Fruit fly (Drosophila melanogaster): ENCODE measurements around the gene bdwf.

DNA sequence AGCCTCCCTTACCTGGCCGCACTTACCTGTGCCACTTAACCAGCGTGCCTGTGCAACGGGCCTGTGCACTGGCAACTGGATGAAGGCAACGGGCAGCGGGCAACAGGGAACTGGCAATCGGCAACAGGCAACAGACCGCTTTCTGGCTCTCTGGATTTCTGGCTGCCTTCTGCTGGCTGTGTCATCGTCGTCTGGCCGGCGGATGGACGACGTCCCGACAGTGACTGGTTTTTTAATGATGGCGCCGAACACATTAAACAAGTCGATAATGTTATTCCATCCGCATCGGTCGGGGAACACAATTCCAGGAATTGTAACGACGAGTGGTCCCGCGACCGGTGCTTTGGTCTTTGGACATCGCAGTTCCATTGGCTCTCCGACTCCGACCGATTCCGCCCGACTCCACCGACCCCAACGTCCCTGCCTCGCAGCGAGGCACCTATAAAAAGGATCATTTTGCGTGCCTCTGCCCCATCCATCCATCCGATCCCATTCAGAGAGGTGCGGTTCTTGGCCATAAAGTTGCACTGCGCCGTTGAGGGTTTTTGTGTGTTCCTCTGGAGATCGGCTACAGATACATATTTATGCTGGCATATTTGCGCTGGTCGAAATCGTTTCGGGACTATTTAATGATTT lies 18.9 kb upstream of the bdwf start:
- TF ChIP-seq CG8478 (optimal IDR thresholded peaks at IDR 0.05) (no peak), CTCF (optimal IDR thresholded peaks at IDR 0.05) (no peak)

All from S2 (cell line).